Fruit fly (Drosophila melanogaster) whole organism, embryonic: ENCODE measurements around the gene CG15725.

Experiments
- Ada2b ChIP-seq: fragments of 200-800 bp; sonication (Bioruptor generic); IDR thresholded peaks from 2 replicates; pipeline ENCODE4 v1.3.6; 2022; ENCODE audit warnings: missing biosample characterization, missing genetic modification characterization
- CG10274 ChIP-seq: fragments of 200-800 bp; sonication (Bioruptor generic); optimal IDR thresholded peaks from 3 replicates; lab custom pipeline; 2017; ENCODE audit warnings: missing biosample characterization, mild to moderate bottlenecking, missing genetic modification characterization
- CG10654 ChIP-seq: fragments of 200-800 bp; sonication (Bioruptor generic); optimal IDR thresholded peaks from 2 replicates; lab custom pipeline; 2016; ENCODE audit warnings: missing biosample characterization, missing genetic modification characterization
- CG11398 ChIP-seq: fragments of 200-800 bp; sonication (Bioruptor generic); optimal IDR thresholded peaks from 2 replicates; lab custom pipeline; 2016; ENCODE audit warnings: missing biosample characterization, missing genetic modification characterization
- CG12236 ChIP-seq: fragments of 200-800 bp; sonication (Bioruptor generic); optimal IDR thresholded peaks from 2 replicates; lab custom pipeline; 2016; ENCODE audit warnings: missing biosample characterization, missing genetic modification characterization
- CG13287 ChIP-seq: fragments of 200-800 bp; sonication (Bioruptor generic); IDR thresholded peaks from 2 replicates; pipeline ENCODE4 v1.3.6; 2022; ENCODE audit warnings: missing biosample characterization, missing genetic modification characterization; ENCODE audit not compliant: partially characterized antibody
- CG15514 ChIP-seq: fragments of 200-800 bp; sonication (Bioruptor generic); optimal IDR thresholded peaks from 3 replicates; lab custom pipeline; 2017; ENCODE audit warnings: missing biosample characterization, missing genetic modification characterization, mild to moderate bottlenecking, moderate library complexity, missing genetic modification reagents
- CG17385 ChIP-seq: fragments of 200-800 bp; sonication (Bioruptor generic); optimal IDR thresholded peaks from 3 replicates; lab custom pipeline; 2018; ENCODE audit warnings: missing biosample characterization, mild to moderate bottlenecking, missing genetic modification characterization
- CG17568 ChIP-seq: fragments of 200-800 bp; sonication (Bioruptor generic); optimal IDR thresholded peaks from 2 replicates; lab custom pipeline; 2018; ENCODE audit warnings: missing biosample characterization, mild to moderate bottlenecking, missing genetic modification characterization, moderate library complexity
- CG18011 ChIP-seq: fragments of 200-800 bp; sonication (Bioruptor generic); optimal IDR thresholded peaks from 2 replicates; lab custom pipeline; 2017; ENCODE audit warnings: missing biosample characterization, missing genetic modification characterization, mild to moderate bottlenecking, moderate library complexity, missing genotype
- CG2116 ChIP-seq: fragments of 200-800 bp; sonication (Bioruptor generic); optimal IDR thresholded peaks from 3 replicates; lab custom pipeline; 2018; ENCODE audit warnings: missing biosample characterization, mild to moderate bottlenecking, missing genetic modification characterization
- CG2199 ChIP-seq: fragments of 200-800 bp; sonication (Bioruptor generic); IDR thresholded peaks from 3 replicates; pipeline ENCODE4 v1.3.6; 2022; ENCODE audit warnings: missing biosample characterization, missing genetic modification characterization
- CG2889 ChIP-seq: fragments of 200-800 bp; sonication (Bioruptor generic); IDR thresholded peaks from 3 replicates; pipeline ENCODE4 v1.3.6; 2022; ENCODE audit warnings: missing biosample characterization, missing genetic modification characterization
- CG4820 ChIP-seq: fragments of 200-800 bp; sonication (Bioruptor generic); optimal IDR thresholded peaks from 3 replicates; lab custom pipeline; 2016; ENCODE audit warnings: missing biosample characterization, missing genetic modification characterization
- CG8765 ChIP-seq: fragments of 200-800 bp; sonication (Bioruptor generic); IDR thresholded peaks from 2 replicates; pipeline ENCODE4 v1.3.6; 2022; ENCODE audit warnings: missing biosample characterization, missing genetic modification characterization
- CG9437 ChIP-seq: fragments of 200-800 bp; sonication (Bioruptor generic); optimal IDR thresholded peaks from 2 replicates; lab custom pipeline; 2018; ENCODE audit warnings: missing biosample characterization, mild to moderate bottlenecking, missing genetic modification characterization
- Chrac-16 ChIP-seq: fragments of 200-800 bp; sonication (Bioruptor generic); optimal IDR thresholded peaks from 3 replicates; lab custom pipeline; 2016; ENCODE audit warnings: missing biosample characterization, missing genetic modification characterization
- E2f1 ChIP-seq: fragments of 200-800 bp; sonication (Bioruptor generic); IDR thresholded peaks from 2 replicates; pipeline ENCODE4 v1.3.6; 2022; ENCODE audit warnings: missing biosample characterization, missing genetic modification characterization
- Fer2 ChIP-seq: fragments of 200-800 bp; sonication (Bioruptor generic); optimal IDR thresholded peaks from 2 replicates; lab custom pipeline; 2018; ENCODE audit warnings: missing biosample characterization, mild to moderate bottlenecking, missing genetic modification characterization, moderate library complexity
- HLH4C ChIP-seq: fragments of 200-800 bp; sonication (Bioruptor generic); IDR thresholded peaks from 3 replicates; pipeline ENCODE4 v1.3.6; 2022; ENCODE audit warnings: missing biosample characterization, missing genetic modification characterization; ENCODE audit not compliant: partially characterized antibody
- HmgZ ChIP-seq: fragments of 200-800 bp; sonication (Bioruptor generic); optimal IDR thresholded peaks from 2 replicates; lab custom pipeline; 2018; ENCODE audit warnings: missing biosample characterization, mild to moderate bottlenecking, missing genetic modification characterization
- Hmx ChIP-seq: fragments of 200-800 bp; sonication (Bioruptor generic); optimal IDR thresholded peaks from 2 replicates; lab custom pipeline; 2016; ENCODE audit warnings: missing biosample characterization, missing genetic modification characterization
- Lhr ChIP-seq: fragments of 200-800 bp; sonication (Bioruptor generic); optimal IDR thresholded peaks from 3 replicates; lab custom pipeline; 2017; ENCODE audit warnings: mild to moderate bottlenecking, missing biosample characterization, missing genetic modification reagents, missing genetic modification characterization
- Oli ChIP-seq: fragments of 200-800 bp; sonication (Bioruptor generic); optimal IDR thresholded peaks from 2 replicates; lab custom pipeline; 2018; ENCODE audit warnings: missing biosample characterization, mild to moderate bottlenecking, missing genetic modification characterization, moderate library complexity
- Ptx1 ChIP-seq: fragments of 200-800 bp; sonication (Bioruptor generic); IDR thresholded peaks from 2 replicates; pipeline ENCODE4 v1.3.6; 2022; ENCODE audit warnings: missing biosample characterization, missing genetic modification characterization
- ash1 ChIP-seq: fragments of 200-800 bp; sonication (Bioruptor generic); optimal IDR thresholded peaks from 2 replicates; lab custom pipeline; 2018; ENCODE audit warnings: missing biosample characterization, mild to moderate bottlenecking, missing genetic modification characterization
- bab2 ChIP-seq: fragments of 200-800 bp; sonication (Bioruptor generic); optimal IDR thresholded peaks from 2 replicates; lab custom pipeline; 2016; ENCODE audit warnings: missing biosample characterization, missing genetic modification characterization
- btn ChIP-seq: fragments of 200-800 bp; sonication (Bioruptor generic); optimal IDR thresholded peaks from 2 replicates; lab custom pipeline; 2016; ENCODE audit warnings: missing biosample characterization, missing genetic modification characterization
- cad ChIP-seq: fragments of >200 bp; optimal IDR thresholded peaks from 2 replicates; lab custom pipeline; 2017; ENCODE audit warnings: missing biosample characterization, missing genetic modification characterization
- crc ChIP-seq: fragments of 200-800 bp; sonication (Bioruptor generic); optimal IDR thresholded peaks from 2 replicates; lab custom pipeline; 2016; ENCODE audit warnings: missing biosample characterization, missing genetic modification characterization
- grn ChIP-seq: fragments of 200-800 bp; sonication (Bioruptor generic); optimal IDR thresholded peaks from 3 replicates; lab custom pipeline; 2017; ENCODE audit warnings: missing biosample characterization, missing genetic modification characterization
- kah ChIP-seq: fragments of 200-800 bp; sonication (Bioruptor generic); optimal IDR thresholded peaks from 2 replicates; lab custom pipeline; 2018; ENCODE audit warnings: missing biosample characterization, mild to moderate bottlenecking, missing genetic modification characterization
- kay ChIP-seq: fragments of 200-800 bp; sonication (Bioruptor generic); optimal IDR thresholded peaks from 2 replicates; lab custom pipeline; 2016; ENCODE audit warnings: missing biosample characterization, missing genetic modification characterization
- kni ChIP-seq: fragments of 200-800 bp; sonication (Bioruptor generic); optimal IDR thresholded peaks from 3 replicates; lab custom pipeline; 2017; ENCODE audit warnings: mild to moderate bottlenecking, missing biosample characterization, missing genetic modification reagents, missing genetic modification characterization
- maf-S ChIP-seq: fragments of 200-800 bp; sonication (Bioruptor generic); optimal IDR thresholded peaks from 2 replicates; lab custom pipeline; 2016; ENCODE audit warnings: missing biosample characterization, missing genetic modification characterization
- mam ChIP-seq: fragments of 200-800 bp; sonication (Bioruptor generic); optimal IDR thresholded peaks from 3 replicates; lab custom pipeline; 2016; ENCODE audit warnings: missing biosample characterization, missing genetic modification characterization
- otp ChIP-seq: fragments of 200-800 bp; sonication (Bioruptor generic); IDR thresholded peaks from 3 replicates; pipeline ENCODE4, ENCODE4 v1.3.6; 2022; ENCODE audit warnings: missing biosample characterization, missing genetic modification characterization
- p53 ChIP-seq: fragments of 200-800 bp; sonication (Bioruptor generic); optimal IDR thresholded peaks from 2 replicates; lab custom pipeline; 2016; ENCODE audit warnings: missing biosample characterization, missing genetic modification characterization
- peb ChIP-seq: fragments of 200-800 bp; sonication (Bioruptor generic); IDR thresholded peaks from 2 replicates; pipeline ENCODE4 v1.3.6; 2022; ENCODE audit warnings: missing biosample characterization, missing genetic modification characterization
- pho ChIP-seq: fragments of 200-800 bp; sonication (Bioruptor generic); optimal IDR thresholded peaks from 2 replicates; lab custom pipeline; 2016; ENCODE audit warnings: missing biosample characterization, missing genetic modification characterization
- psq ChIP-seq: fragments of 200-800 bp; sonication (Bioruptor generic); optimal IDR thresholded peaks from 2 replicates; lab custom pipeline; 2017; ENCODE audit warnings: missing biosample characterization, missing genetic modification characterization
- repo ChIP-seq: fragments of 200-800 bp; sonication (Bioruptor generic); optimal IDR thresholded peaks from 2 replicates; lab custom pipeline; 2016; ENCODE audit warnings: missing biosample characterization, missing genetic modification characterization
- scrt ChIP-seq: fragments of 200-800 bp; sonication (Bioruptor generic); optimal IDR thresholded peaks from 2 replicates; lab custom pipeline; 2018; ENCODE audit warnings: missing biosample characterization, mild to moderate bottlenecking, missing genetic modification characterization, moderate library complexity
- slbo ChIP-seq: fragments of 200-800 bp; sonication (Bioruptor generic); IDR thresholded peaks from 2 replicates; pipeline ENCODE4 v1.3.6; 2022; ENCODE audit warnings: missing biosample characterization, missing genetic modification characterization
- stwl ChIP-seq: fragments of 200-800 bp; sonication (Bioruptor generic); optimal IDR thresholded peaks from 3 replicates; lab custom pipeline; 2018; ENCODE audit warnings: missing biosample characterization, mild to moderate bottlenecking, missing genetic modification characterization, moderate library complexity
- tin ChIP-seq: fragments of 200-800 bp; sonication (Bioruptor generic); optimal IDR thresholded peaks from 3 replicates; lab custom pipeline; 2016; ENCODE audit warnings: missing biosample characterization, missing genetic modification characterization
- tio ChIP-seq: fragments of 200-800 bp; sonication (Bioruptor generic); optimal IDR thresholded peaks from 2 replicates; lab custom pipeline; 2017; ENCODE audit warnings: missing biosample characterization, missing genetic modification characterization, inconsistent platforms
- toy ChIP-seq: fragments of 200-800 bp; sonication (Bioruptor generic); IDR thresholded peaks from 2 replicates; pipeline ENCODE4 v1.3.6; 2022; ENCODE audit warnings: missing biosample characterization, missing genetic modification characterization
- ttk ChIP-seq: fragments of 200-800 bp; sonication (Bioruptor generic); IDR thresholded peaks from 2 replicates; pipeline ENCODE4 v2.1.2; 2022; ENCODE audit warnings: missing biosample characterization, missing genetic modification characterization
- tx ChIP-seq: fragments of 200-800 bp; sonication (Bioruptor generic); optimal IDR thresholded peaks from 2 replicates; lab custom pipeline; 2016; ENCODE audit warnings: missing biosample characterization, missing genetic modification characterization

Gene CG15725

DNA sequence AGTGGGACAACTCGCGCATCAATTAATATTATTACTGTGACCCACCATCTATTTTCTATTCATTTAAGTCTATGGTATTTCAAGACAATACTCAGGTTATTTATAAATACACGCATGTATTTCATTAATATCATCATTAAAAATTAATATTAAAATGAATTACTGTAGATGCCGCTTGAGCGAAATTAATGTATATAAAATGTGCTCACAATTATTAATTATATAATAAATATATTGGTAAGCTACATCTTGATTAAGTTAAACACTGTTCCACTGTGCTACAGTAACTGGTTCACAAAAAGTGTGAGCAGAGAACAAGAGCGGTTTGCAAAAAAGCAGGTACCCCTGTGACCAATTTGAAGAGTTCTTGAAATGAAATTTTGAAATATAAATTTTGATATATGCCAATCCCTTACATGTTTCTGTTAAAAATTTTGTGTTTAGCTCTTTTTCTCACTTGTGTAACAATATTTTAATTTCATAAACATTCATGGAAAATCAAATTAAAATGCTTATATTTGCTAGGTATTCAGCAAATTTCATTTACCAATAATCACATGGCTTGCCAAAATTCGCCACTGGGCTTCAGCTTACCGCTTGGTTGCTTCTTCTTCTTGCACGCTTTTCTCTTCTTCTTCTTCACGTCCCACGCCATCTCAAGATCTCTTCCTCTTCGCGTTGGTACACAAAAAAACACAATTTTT is 45.4 kb downstream of the CG15725 start (continued):
- TF ChIP-seq kay (GFP tag; lab: Kevin White, UChicago) = peak; percentile 98
- no peak for TF ChIP-seq cad (GFP tag; lab: Kevin White, UChicago)
- peak; percentile 100 for TF ChIP-seq E2f1 (GFP tag; lab: Robert Waterston, UW)
- peak; percentile 100 for TF ChIP-seq tx
- TF ChIP-seq otp = peak; percentile 98
- peak; percentile 98 for TF ChIP-seq kah (GFP tag; lab: Kevin White, UChicago)
- peak; percentile 94 for TF ChIP-seq CG18011 (GFP tag; lab: Kevin White, UChicago)
- peak; percentile 99 for TF ChIP-seq CG4820 (GFP tag; lab: Kevin White, UChicago)
- peak; percentile 100 for TF ChIP-seq CG17385
- TF ChIP-seq grn (GFP tag; lab: Kevin White, UChicago) = peak; percentile 89
- TF ChIP-seq Chrac-16 (GFP tag; lab: Kevin White, UChicago) = peak; percentile 99
- TF ChIP-seq stwl (tag; lab: Kevin White, UChicago) = peak; percentile 81
- TF ChIP-seq scrt (GFP tag; lab: Kevin White, UChicago) = peak; percentile 100
- TF ChIP-seq CG10274 = peak; percentile 97
- TF ChIP-seq Hmx (GFP tag; lab: Kevin White, UChicago) = peak; percentile 98
- peak; percentile 98 for TF ChIP-seq CG8765 (GFP tag; lab: Robert Waterston, UW)
- TF ChIP-seq maf-S (GFP tag; lab: Kevin White, UChicago) = peak; percentile 100
- peak; percentile 100 for TF ChIP-seq Ada2b
- peak; percentile 93 for TF ChIP-seq kni (GFP tag; lab: Kevin White, UChicago)
- TF ChIP-seq CG17568 (GFP tag; lab: Kevin White, UChicago) = peak; percentile 99
- peak; percentile 99 for TF ChIP-seq ttk (GFP tag; lab: Robert Waterston, UW)
- TF ChIP-seq Fer2 (tag; lab: Kevin White, UChicago) = peak; percentile 99
- TF ChIP-seq ash1 (GFP tag; lab: Kevin White, UChicago) = peak; percentile 88
- peak; percentile 99 for TF ChIP-seq crc (GFP tag; lab: Kevin White, UChicago)
- TF ChIP-seq Lhr (GFP tag; lab: Kevin White, UChicago) = peak; percentile 99
- TF ChIP-seq btn (GFP tag; lab: Kevin White, UChicago) = peak; percentile 99
- TF ChIP-seq psq = peak; percentile 95
- TF ChIP-seq Oli (tag; lab: Kevin White, UChicago) = peak; percentile 100
- peak; percentile 98 for TF ChIP-seq CG2199 (GFP tag; lab: Robert Waterston, UW)
- TF ChIP-seq CG15514 (GFP tag; lab: Kevin White, UChicago) = peak; percentile 97
- TF ChIP-seq toy (GFP tag; lab: Robert Waterston, UW) = peak; percentile 100
- peak; percentile 99 for TF ChIP-seq bab2 (GFP tag; lab: Kevin White, UChicago)
- peak; percentile 100 for TF ChIP-seq HmgZ (tag; lab: Kevin White, UChicago)
- TF ChIP-seq CG2889 (GFP tag; lab: Robert Waterston, UW) = peak; percentile 100
- TF ChIP-seq pho (GFP tag; lab: Kevin White, UChicago) = peak; percentile 100
- TF ChIP-seq CG11398 = peak; percentile 99
- peak; percentile 100 for TF ChIP-seq CG10654
- peak; percentile 98 for TF ChIP-seq CG9437
- peak; percentile 100 for TF ChIP-seq repo
- peak; percentile 100 for TF ChIP-seq tio (GFP tag; lab: Kevin White, UChicago)
- TF ChIP-seq Ptx1 (GFP tag; lab: Robert Waterston, UW) = peak; percentile 100
- TF ChIP-seq slbo (GFP tag; lab: Robert Waterston, UW) = peak; percentile 100
- peak; percentile 99 for TF ChIP-seq p53 (GFP tag; lab: Kevin White, UChicago)
- TF ChIP-seq peb (GFP tag; lab: Robert Waterston, UW) = peak; percentile 99
- TF ChIP-seq HLH4C = peak; percentile 65; the same call in 2 of the 3 replicates
- TF ChIP-seq CG13287 = peak; percentile 61
- TF ChIP-seq mam (GFP tag; lab: Kevin White, UChicago) = peak; percentile 100
- peak; percentile 99 for TF ChIP-seq CG12236 (GFP tag; lab: Kevin White, UChicago)
- peak; percentile 95 for TF ChIP-seq CG2116 (GFP tag; lab: Kevin White, UChicago)
- peak; percentile 99 for TF ChIP-seq tin (GFP tag; lab: Kevin White, UChicago)
